Fruit fly (Drosophila melanogaster) whole organism, embryonic: ENCODE results near the gene CG11617.

Experiments
- ATbp ChIP-seq: fragments of 200-800 bp; sonication (Bioruptor generic); optimal IDR thresholded peaks from 2 replicates; lab custom pipeline; 2017; ENCODE audit warnings: missing biosample characterization, mild to moderate bottlenecking, missing genetic modification characterization, missing genetic modification reagents
- Asciz ChIP-seq: fragments of 200-800 bp; sonication (Bioruptor generic); optimal IDR thresholded peaks from 2 replicates; lab custom pipeline; 2017; ENCODE audit warnings: missing biosample characterization, mild to moderate bottlenecking, missing genetic modification characterization, missing genetic modification reagents
- Atf6 ChIP-seq: fragments of 200-800 bp; sonication (Bioruptor generic); IDR thresholded peaks from 2 replicates; pipeline ENCODE4 v1.3.6; 2022; ENCODE audit warnings: missing biosample characterization, missing genetic modification characterization
- C15 ChIP-seq: fragments of 200-800 bp; sonication (Bioruptor generic); IDR thresholded peaks from 3 replicates; pipeline ENCODE4 v1.3.6; 2022; ENCODE audit warnings: missing biosample characterization, missing genetic modification characterization
- CG12299 ChIP-seq: fragments of 200-800 bp; sonication (Bioruptor generic); optimal IDR thresholded peaks from 2 replicates; lab custom pipeline; 2018; ENCODE audit warnings: missing biosample characterization, mild to moderate bottlenecking, missing genetic modification characterization
- CG12744 ChIP-seq: fragments of 200-800 bp; sonication (Bioruptor generic); optimal IDR thresholded peaks from 2 replicates; lab custom pipeline; 2016; ENCODE audit warnings: missing biosample characterization, missing genetic modification characterization
- CG12769 ChIP-seq: fragments of 200-800 bp; sonication (Bioruptor generic); optimal IDR thresholded peaks from 2 replicates; lab custom pipeline; 2019; ENCODE audit warnings: missing biosample characterization, mild to moderate bottlenecking, missing genetic modification characterization, moderate library complexity
- CG1529 ChIP-seq: fragments of 200-800 bp; sonication (Bioruptor generic); optimal IDR thresholded peaks from 3 replicates; lab custom pipeline; 2018; ENCODE audit warnings: missing biosample characterization, missing genetic modification characterization
- CG15696 ChIP-seq: fragments of 200-800 bp; sonication (Bioruptor generic); optimal IDR thresholded peaks from 2 replicates; lab custom pipeline; 2019; ENCODE audit warnings: missing biosample characterization, mild to moderate bottlenecking, missing genetic modification characterization, moderate library complexity
- CG1603 ChIP-seq: fragments of 200-800 bp; sonication (Bioruptor generic); optimal IDR thresholded peaks from 2 replicates; lab custom pipeline; 2019; ENCODE audit warnings: missing biosample characterization, mild to moderate bottlenecking, missing genetic modification characterization, moderate library complexity
- CG17385 ChIP-seq: fragments of 200-800 bp; sonication (Bioruptor generic); optimal IDR thresholded peaks from 3 replicates; lab custom pipeline; 2018; ENCODE audit warnings: missing biosample characterization, mild to moderate bottlenecking, missing genetic modification characterization
- CG1792 ChIP-seq: fragments of 200-800 bp; sonication (Bioruptor generic); optimal IDR thresholded peaks from 2 replicates; lab custom pipeline; 2016; ENCODE audit warnings: missing biosample characterization, missing genetic modification characterization
- CG2129 ChIP-seq: fragments of 200-800 bp; sonication (Bioruptor generic); IDR thresholded peaks from 2 replicates; pipeline ENCODE4 v1.3.6; 2022; ENCODE audit warnings: missing biosample characterization, missing genetic modification characterization; ENCODE audit not compliant: partially characterized antibody
- CG30020 ChIP-seq: fragments of 200-800 bp; optimal IDR thresholded peaks from 2 replicates; lab custom pipeline; 2019; ENCODE audit warnings: missing biosample characterization, mild to moderate bottlenecking, missing genetic modification characterization, moderate library complexity
- CG4854 ChIP-seq: fragments of 200-800 bp; sonication (Bioruptor generic); optimal IDR thresholded peaks from 2 replicates; lab custom pipeline; 2016; ENCODE audit warnings: missing biosample characterization, missing genetic modification characterization, inconsistent platforms
- CG8281 ChIP-seq: fragments of 200-800 bp; sonication (Bioruptor generic); optimal IDR thresholded peaks from 2 replicates; lab custom pipeline; 2018; ENCODE audit warnings: missing biosample characterization, mild to moderate bottlenecking, missing genetic modification characterization, moderate library complexity
- CG8290 ChIP-seq, 3 experiments: fragments of 200-800 bp; sonication (Bioruptor generic); optimal IDR thresholded peaks; 2 replicates each; lab custom pipeline; 2016 to 2019; ENCODE audit warnings: missing biosample characterization in 3 of 3, missing genetic modification characterization in 3 of 3, mild to moderate bottlenecking in 2 of 3, moderate library complexity in 1 of 3
- Chrac-16 ChIP-seq: fragments of 200-800 bp; sonication (Bioruptor generic); optimal IDR thresholded peaks from 3 replicates; lab custom pipeline; 2016; ENCODE audit warnings: missing biosample characterization, missing genetic modification characterization
- ERR ChIP-seq: fragments of 200-800 bp; sonication (Bioruptor generic); optimal IDR thresholded peaks from 2 replicates; lab custom pipeline; 2016; ENCODE audit warnings: missing biosample characterization, missing genetic modification characterization
- HHEX ChIP-seq: fragments of 200-800 bp; sonication (Bioruptor generic); optimal IDR thresholded peaks from 3 replicates; lab custom pipeline; 2017; ENCODE audit warnings: missing biosample characterization, mild to moderate bottlenecking, missing genetic modification characterization, missing genetic modification reagents
- HmgZ ChIP-seq: fragments of 200-800 bp; sonication (Bioruptor generic); optimal IDR thresholded peaks from 2 replicates; lab custom pipeline; 2018; ENCODE audit warnings: missing biosample characterization, mild to moderate bottlenecking, missing genetic modification characterization
- Lhr ChIP-seq: fragments of 200-800 bp; sonication (Bioruptor generic); optimal IDR thresholded peaks from 3 replicates; lab custom pipeline; 2017; ENCODE audit warnings: mild to moderate bottlenecking, missing biosample characterization, missing genetic modification reagents, missing genetic modification characterization
- MBD-R2 ChIP-seq: fragments of 200-800 bp; sonication (Bioruptor generic); IDR thresholded peaks from 2 replicates; pipeline ENCODE4 v1.3.6; 2022; ENCODE audit warnings: missing biosample characterization, missing genetic modification characterization
- MESR4 ChIP-seq: fragments of 200-800 bp; sonication (Bioruptor generic); optimal IDR thresholded peaks from 2 replicates; lab custom pipeline; 2018; ENCODE audit warnings: missing biosample characterization, mild to moderate bottlenecking, missing genetic modification characterization, moderate library complexity
- Opbp ChIP-seq: fragments of 200-800 bp; sonication (Bioruptor generic); IDR thresholded peaks from 3 replicates; pipeline ENCODE4 v1.3.6; 2022; ENCODE audit warnings: missing biosample characterization, missing genetic modification characterization; ENCODE audit not compliant: partially characterized antibody
- Pdp1 ChIP-seq, 2 experiments: fragments of 200-800 bp; sonication (Bioruptor generic); optimal IDR thresholded peaks; 3 replicates each; lab custom pipeline; 2016; ENCODE audit warnings: missing biosample characterization in 2 of 2, missing genetic modification characterization in 2 of 2, mild to moderate bottlenecking in 1 of 2, moderate library complexity in 1 of 2
- Rfx ChIP-seq: fragments of 200-800 bp; sonication (Bioruptor generic); IDR thresholded peaks from 2 replicates; pipeline ENCODE4 v1.3.6; 2022; ENCODE audit warnings: missing biosample characterization, missing genetic modification characterization
- Sry-β ChIP-seq: fragments of 200-800 bp; sonication (Bioruptor generic); optimal IDR thresholded peaks from 2 replicates; lab custom pipeline; 2018; ENCODE audit warnings: missing biosample characterization, mild to moderate bottlenecking, missing genetic modification characterization, moderate library complexity
- Vsx1 ChIP-seq: fragments of 200-800 bp; sonication (Bioruptor generic); optimal IDR thresholded peaks from 2 replicates; lab custom pipeline; 2017; ENCODE audit warnings: missing biosample characterization, mild to moderate bottlenecking, missing genetic modification characterization, missing genetic modification reagents
- Xrp1 ChIP-seq: fragments of 200-800 bp; sonication (Bioruptor generic); IDR thresholded peaks from 2 replicates; pipeline ENCODE4 v1.3.6; 2022; ENCODE audit warnings: missing biosample characterization, missing genetic modification characterization
- ac ChIP-seq: fragments of 200-800 bp; sonication (Bioruptor generic); optimal IDR thresholded peaks from 3 replicates; lab custom pipeline; 2017; ENCODE audit warnings: missing biosample characterization, mild to moderate bottlenecking, missing genetic modification characterization
- cas ChIP-seq: fragments of 200-800 bp; sonication (Bioruptor generic); IDR thresholded peaks from 2 replicates; pipeline ENCODE4 v1.3.6; 2022; ENCODE audit warnings: missing biosample characterization, missing genetic modification characterization
- chn ChIP-seq: fragments of 200-800 bp; sonication (Bioruptor generic); optimal IDR thresholded peaks from 2 replicates; lab custom pipeline; 2016; ENCODE audit warnings: missing biosample characterization, missing genetic modification characterization
- fd96Cb ChIP-seq: fragments of 200-800 bp; sonication (Bioruptor generic); optimal IDR thresholded peaks from 2 replicates; lab custom pipeline; 2018; ENCODE audit warnings: missing biosample characterization, mild to moderate bottlenecking, missing genetic modification characterization, moderate library complexity
- grau ChIP-seq: fragments of 200-800 bp; optimal IDR thresholded peaks from 3 replicates; lab custom pipeline; 2019; ENCODE audit warnings: missing biosample characterization, mild to moderate bottlenecking, missing genetic modification characterization, moderate library complexity
- gt ChIP-seq: fragments of 200-800 bp; sonication (Bioruptor generic); IDR thresholded peaks from 2 replicates; pipeline ENCODE4 v1.3.6; 2022; ENCODE audit warnings: missing biosample characterization, missing genetic modification characterization
- her ChIP-seq: fragments of 200-800 bp; sonication (Bioruptor generic); optimal IDR thresholded peaks from 2 replicates; lab custom pipeline; 2016; ENCODE audit warnings: missing biosample characterization, missing genetic modification characterization
- jumu ChIP-seq: fragments of 200-800 bp; sonication (Bioruptor generic); optimal IDR thresholded peaks from 3 replicates; lab custom pipeline; 2016; ENCODE audit warnings: missing biosample characterization, missing genetic modification characterization
- klu ChIP-seq: fragments of 200-800 bp; sonication (Bioruptor generic); IDR thresholded peaks from 2 replicates; pipeline ENCODE4 v1.3.6; 2022; ENCODE audit warnings: missing biosample characterization, missing genetic modification characterization
- lov ChIP-seq, 2 experiments: fragments of 200-800 bp in 1 of 2; fragments of >200 bp in 1 of 2; sonication (Bioruptor generic) in 1 of 2; IDR thresholded peaks in 1 of 2; optimal IDR thresholded peaks in 1 of 2; 2 replicates in 1 of 2; 3 replicates in 1 of 2; pipeline versions ENCODE4 v1.3.6 to Lab custom; 2017 to 2022; ENCODE audit warnings: missing biosample characterization in 1 of 2, missing genetic modification characterization in 1 of 2
- nau ChIP-seq: fragments of 200-800 bp; sonication (Bioruptor generic); optimal IDR thresholded peaks from 3 replicates; lab custom pipeline; 2017; ENCODE audit warnings: missing biosample characterization, mild to moderate bottlenecking, missing genetic modification characterization, missing genetic modification reagents
- nerfin-1 ChIP-seq: fragments of 200-800 bp; sonication (Bioruptor generic); optimal IDR thresholded peaks from 3 replicates; lab custom pipeline; 2019; ENCODE audit warnings: missing biosample characterization, mild to moderate bottlenecking, missing genetic modification characterization, moderate library complexity
- nerfin-2 ChIP-seq: fragments of 200-800 bp; sonication (Bioruptor generic); IDR thresholded peaks from 2 replicates; pipeline ENCODE4 v1.3.6; 2022; ENCODE audit warnings: missing biosample characterization, missing genetic modification characterization; ENCODE audit not compliant: partially characterized antibody
- repo ChIP-seq: fragments of 200-800 bp; sonication (Bioruptor generic); optimal IDR thresholded peaks from 2 replicates; lab custom pipeline; 2016; ENCODE audit warnings: missing biosample characterization, missing genetic modification characterization
- ssp ChIP-seq: fragments of 200-800 bp; sonication (Bioruptor generic); IDR thresholded peaks from 2 replicates; pipeline ENCODE4 v1.3.6; 2022; ENCODE audit warnings: missing biosample characterization, missing genetic modification characterization
- tio ChIP-seq: fragments of 200-800 bp; sonication (Bioruptor generic); optimal IDR thresholded peaks from 2 replicates; lab custom pipeline; 2017; ENCODE audit warnings: missing biosample characterization, missing genetic modification characterization, inconsistent platforms
- tll ChIP-seq, 2 experiments: fragments of 200-800 bp in 1 of 2; fragments of >200 bp in 1 of 2; sonication (Bioruptor generic) in 1 of 2; optimal IDR thresholded peaks; 2 replicates each; lab custom pipeline; 2017 to 2019; ENCODE audit warnings: missing biosample characterization in 2 of 2, missing genetic modification characterization in 2 of 2, mild to moderate bottlenecking in 1 of 2, moderate library complexity in 1 of 2
- unpg ChIP-seq: fragments of 200-800 bp; sonication (Bioruptor generic); optimal IDR thresholded peaks from 3 replicates; lab custom pipeline; 2018; ENCODE audit warnings: missing biosample characterization, mild to moderate bottlenecking, missing genetic modification characterization, moderate library complexity

CG11617 gene

DNA sequence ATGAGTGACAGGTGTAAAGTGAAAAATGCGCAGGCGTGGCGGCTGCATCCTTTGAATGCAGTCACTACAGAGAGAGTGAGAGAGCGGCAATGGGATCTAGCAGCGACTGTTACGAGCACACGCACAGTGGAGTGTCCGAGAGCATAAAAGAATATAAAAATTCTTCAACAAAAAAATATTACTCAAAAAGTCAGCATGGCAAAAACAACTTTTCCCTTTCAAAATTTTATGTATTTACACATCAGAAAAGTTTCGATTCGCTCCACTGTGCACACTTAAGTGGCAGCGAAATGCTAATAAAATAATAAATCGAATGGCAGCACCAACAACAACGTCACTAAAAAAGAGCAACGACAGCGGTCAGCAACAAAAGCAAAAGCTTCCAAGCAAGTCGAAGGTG is 16.3 kb upstream of the CG11617 start (continued):
- TF ChIP-seq Lhr (GFP tag; lab: Kevin White, UChicago) (peak; percentile 51), fd96Cb (tag; lab: Kevin White, UChicago) (peak; percentile 87), ssp (GFP tag; lab: Robert Waterston, UW) (peak; percentile 71), Asciz (GFP tag; lab: Kevin White, UChicago) (peak; percentile 90), klu (GFP tag; lab: Robert Waterston, UW) (peak; percentile 71), Chrac-16 (GFP tag; lab: Kevin White, UChicago) (peak; percentile 84), HHEX (GFP tag; lab: Kevin White, UChicago) (peak; percentile 74), CG12299 (peak; percentile 23), nerfin-2 (no peak), ATbp (GFP tag; lab: Kevin White, UChicago) (peak; percentile 91), chn (GFP tag; lab: Kevin White, UChicago) (peak; percentile 94), tll (GFP tag; optimal IDR thresholded peaks at IDR 0.05; lab: Kevin White, UChicago) (peak in 1 of 2 experiments; percentile 42), nerfin-1 (tag; lab: Kevin White, UChicago) (no peak), her (GFP tag; lab: Kevin White, UChicago) (peak; percentile 59), CG30020 (tag; lab: Kevin White, UChicago) (peak; percentile 1), Rfx (peak; percentile 79), MBD-R2 (GFP tag; lab: Robert Waterston, UW) (peak; percentile 46), ac (GFP tag; lab: Kevin White, UChicago) (peak; percentile 72), CG4854 (peak; percentile 74), C15 (GFP tag; lab: Robert Waterston, UW) (peak; percentile 21; the same call in 1 of the 3 replicates), CG15696 (tag; lab: Kevin White, UChicago) (peak; percentile 71), CG2129 (GFP tag; lab: Robert Waterston, UW) (no peak), Sry-β (GFP tag; lab: Kevin White, UChicago) (no peak), CG8290 (GFP tag; optimal IDR thresholded peaks at IDR 0.05; lab: Kevin White, UChicago) (peak; percentile 49), CG8290 (tag; optimal IDR thresholded peaks at IDR 0.05; lab: Kevin White, UChicago) (peak in 1 of 2 experiments; percentile 24), lov (optimal IDR thresholded peaks at IDR 0.05; lab: Kevin White, UChicago) (no peak), lov (GFP tag; IDR thresholded peaks at IDR 0.05; lab: Robert Waterston, UW) (peak; percentile 96), Atf6 (GFP tag; lab: Robert Waterston, UW) (peak; percentile 67), nau (peak; percentile 76), jumu (GFP tag; lab: Kevin White, UChicago) (peak; percentile 79), CG12769 (tag; lab: Kevin White, UChicago) (peak; percentile 58), CG1792 (GFP tag; lab: Kevin White, UChicago) (peak; percentile 66), tio (GFP tag; lab: Kevin White, UChicago) (peak; percentile 85), CG17385 (GFP tag; lab: Kevin White, UChicago) (peak; percentile 78), Pdp1 (GFP tag; optimal IDR thresholded peaks at IDR 0.05; lab: Kevin White, UChicago) (peak; percentile 84 to 89), Opbp (GFP tag; lab: Robert Waterston, UW) (no peak), repo (GFP tag; lab: Kevin White, UChicago) (peak; percentile 70), CG12744 (GFP tag; lab: Kevin White, UChicago) (peak; percentile 66), cas (GFP tag; lab: Robert Waterston, UW) (0 out of 2 replicates have a peak, but pooled peaks have one; percentile 18), CG8281 (tag; lab: Kevin White, UChicago) (peak; percentile 48), ERR (GFP tag; lab: Kevin White, UChicago) (peak; percentile 70), CG1603 (tag; lab: Kevin White, UChicago) (peak; percentile 86), CG1529 (GFP tag; lab: Kevin White, UChicago) (peak; percentile 87), grau (tag; lab: Kevin White, UChicago) (peak; percentile 76), unpg (GFP tag; lab: Kevin White, UChicago) (peak; percentile 90), HmgZ (tag; lab: Kevin White, UChicago) (peak; percentile 45), MESR4 (no peak), Vsx1 (GFP tag; lab: Kevin White, UChicago) (peak; percentile 83), gt (peak; percentile 79), Xrp1 (GFP tag; lab: Robert Waterston, UW) (peak; percentile 96)
